Worm (Caenorhabditis elegans): ENCODE data around the gene fbxa-71.
"Not testable (repeated sequence)": the region's sequence is repeated elsewhere in the genome, so short reads cannot be mapped to it uniquely, and the experiment has no call there.

ce11 chrIII:2261353-2261752, 5.7 kb downstream of the fbxa-71 start, which contains the start of gene fbxa-42:
- TF ChIP-seq ces-1, lin-13 (GFP tag; optimal IDR thresholded peaks at IDR 0.05): not testable (repeated sequence)

All from whole organism, L1 larva.